Fruit fly (Drosophila melanogaster) whole organism, pupa: Measurements from ENCODE around the gene Ilp1.
"Not testable (repeated sequence)": the region's sequence is repeated elsewhere in the genome, so short reads cannot be mapped to it uniquely, and the experiment has no call there.

Experiments
- CG10348 ChIP-seq: fragments of 200-800 bp; sonication (Bioruptor generic); IDR thresholded peaks from 2 replicates; pipeline ENCODE4 v1.3.6; 2022; ENCODE audit warnings: missing biosample characterization, missing genetic modification characterization
- CG12605 ChIP-seq: fragments of 200-800 bp; sonication (Bioruptor generic); IDR thresholded peaks from 2 replicates; pipeline ENCODE4 v1.3.6; 2022; ENCODE audit warnings: missing biosample characterization, missing genetic modification characterization
- CG13204 ChIP-seq: fragments of 200-800 bp; sonication (Bioruptor generic); optimal IDR thresholded peaks from 2 replicates; lab custom pipeline; 2018; ENCODE audit warnings: missing biosample characterization, mild to moderate bottlenecking, missing genetic modification characterization, moderate library complexity
- CG14655 ChIP-seq: fragments of 200-800 bp; sonication (Bioruptor generic); optimal IDR thresholded peaks from 3 replicates; lab custom pipeline; 2017; ENCODE audit warnings: mild to moderate bottlenecking, missing biosample characterization, missing genetic modification reagents, missing genetic modification characterization
- CG15710 ChIP-seq: fragments of 200-800 bp; sonication (Bioruptor generic); optimal IDR thresholded peaks from 2 replicates; lab custom pipeline; 2018; ENCODE audit warnings: missing biosample characterization, mild to moderate bottlenecking, missing genetic modification characterization, moderate library complexity
- CG17806 ChIP-seq: fragments of 200-800 bp; sonication (Bioruptor generic); optimal IDR thresholded peaks from 2 replicates; lab custom pipeline; 2018; ENCODE audit warnings: missing biosample characterization, mild to moderate bottlenecking, missing genetic modification characterization, moderate library complexity
- CG32121 ChIP-seq: fragments of 200-800 bp; sonication (Bioruptor generic); IDR thresholded peaks from 2 replicates; pipeline ENCODE4 v1.3.6; 2022; ENCODE audit warnings: missing biosample characterization, missing genetic modification characterization
- CG34367 ChIP-seq: fragments of 200-800 bp; sonication (Bioruptor generic); optimal IDR thresholded peaks from 2 replicates; lab custom pipeline; 2018; ENCODE audit warnings: missing biosample characterization, mild to moderate bottlenecking, missing genetic modification characterization
- CG4496 ChIP-seq: fragments of 200-800 bp; sonication (Bioruptor generic); IDR thresholded peaks from 3 replicates; pipeline ENCODE4 v1.3.6; 2022; ENCODE audit warnings: missing biosample characterization, missing genetic modification characterization
- CG8159 ChIP-seq: fragments of 200-800 bp; sonication (Bioruptor generic); optimal IDR thresholded peaks from 3 replicates; lab custom pipeline; 2018; ENCODE audit warnings: missing biosample characterization, mild to moderate bottlenecking, missing genetic modification characterization, moderate library complexity
- CG8301 ChIP-seq: fragments of 200-800 bp; sonication (Bioruptor generic); optimal IDR thresholded peaks from 2 replicates; lab custom pipeline; 2018; ENCODE audit warnings: missing biosample characterization, mild to moderate bottlenecking, missing genetic modification characterization
- CG9948 ChIP-seq: fragments of 200-800 bp; sonication (Bioruptor generic); optimal IDR thresholded peaks from 2 replicates; lab custom pipeline; 2018; ENCODE audit warnings: missing biosample characterization, mild to moderate bottlenecking, missing genetic modification characterization, moderate library complexity
- D1 ChIP-seq: fragments of 200-800 bp; sonication (Bioruptor generic); optimal IDR thresholded peaks from 2 replicates; lab custom pipeline; 2018; ENCODE audit warnings: missing biosample characterization, mild to moderate bottlenecking, missing genetic modification characterization, moderate library complexity
- EcR ChIP-seq: fragments of 200-800 bp; sonication (Bioruptor generic); optimal IDR thresholded peaks from 3 replicates; lab custom pipeline; 2019; ENCODE audit warnings: missing biosample characterization, missing genetic modification characterization, mild to moderate bottlenecking, moderate library complexity, missing genetic modification reagents
- Ets98B ChIP-seq: fragments of 200-800 bp; sonication (Bioruptor generic); IDR thresholded peaks from 2 replicates; pipeline ENCODE4 v1.3.6; 2022; ENCODE audit warnings: missing biosample characterization, missing genetic modification characterization
- Pif1A ChIP-seq: fragments of 200-800 bp; sonication (Bioruptor generic); optimal IDR thresholded peaks from 3 replicates; lab custom pipeline; 2016; ENCODE audit warnings: missing biosample characterization, missing genetic modification characterization
- Pif1B ChIP-seq: fragments of 200-800 bp; sonication (Bioruptor generic); optimal IDR thresholded peaks from 3 replicates; lab custom pipeline; 2016; ENCODE audit warnings: missing biosample characterization, missing genetic modification characterization
- Snoo ChIP-seq: fragments of 200-800 bp; sonication (Bioruptor generic); optimal IDR thresholded peaks from 3 replicates; lab custom pipeline; 2017; ENCODE audit warnings: missing biosample characterization, mild to moderate bottlenecking, missing genetic modification characterization, inconsistent platforms
- fd96Ca ChIP-seq: fragments of 200-800 bp; sonication (Bioruptor generic); IDR thresholded peaks from 3 replicates; pipeline ENCODE4 v1.3.6; 2022; ENCODE audit warnings: missing biosample characterization, missing genetic modification characterization
- gl ChIP-seq: fragments of 200-800 bp; sonication (Bioruptor generic); optimal IDR thresholded peaks from 2 replicates; lab custom pipeline; 2018; ENCODE audit warnings: missing biosample characterization, mild to moderate bottlenecking, missing genetic modification characterization
- rn ChIP-seq: fragments of 200-800 bp; sonication (Bioruptor generic); IDR thresholded peaks from 2 replicates; pipeline ENCODE4 v1.3.6; 2022; ENCODE audit warnings: missing biosample characterization, missing genetic modification characterization

Ilp1 gene

dm6 chr3L:9798120-9798519 is at the start of gene Ilp1:
Ilp1 (plus strand) TSS chr3L:9798420.
- not testable (repeated sequence) for TF ChIP-seq CG8159 (tag; lab: Kevin White, UChicago); D1 (tag; lab: Kevin White, UChicago); CG12605 (GFP tag; lab: Robert Waterston, UW)

DNA sequence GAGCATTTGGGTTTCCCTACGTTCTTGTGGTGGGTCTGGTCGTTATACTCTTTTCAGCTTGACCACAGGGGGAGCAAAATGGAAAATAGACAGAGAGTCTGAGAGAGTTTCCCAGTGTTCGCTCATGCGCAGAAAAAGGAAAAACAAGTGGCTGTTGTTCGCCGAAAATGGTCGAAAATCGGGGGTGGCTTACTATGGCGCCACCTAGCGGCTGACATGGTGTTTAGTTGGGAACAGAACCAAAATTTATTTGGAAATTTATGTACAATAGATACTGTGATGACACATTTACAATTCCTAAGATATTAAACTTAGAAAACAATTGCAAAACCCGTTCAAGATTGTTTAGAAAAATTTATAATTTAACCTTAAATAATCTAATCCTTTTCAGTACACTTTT is 46.6 kb upstream of the Ilp1 start:
- TF ChIP-seq CG4496 (GFP tag; lab: Robert Waterston, UW): 0 out of 3 replicates have a peak, but pooled peaks have one; percentile 11
- no peak for TF ChIP-seq Pif1A

dm6 chr3L:9760151-9760749 is 38.0 kb upstream of the Ilp1 start, which contains the start of gene CG42268:
CG42268 (minus strand) TSS chr3L:9760395.
- TF ChIP-seq EcR (GFP tag; lab: Kevin White, UChicago): no peak
- TF ChIP-seq CG13204 (GFP tag; lab: Kevin White, UChicago): no peak
- no peak for TF ChIP-seq Snoo (tag; lab: Kevin White, UChicago)
- TF ChIP-seq CG4496 (GFP tag; lab: Robert Waterston, UW): no peak
- TF ChIP-seq Ets98B (GFP tag; lab: Robert Waterston, UW): no peak
- TF ChIP-seq Pif1B: no peak
- TF ChIP-seq CG15710 (tag; lab: Kevin White, UChicago): no peak
- no peak for TF ChIP-seq CG8159 (tag; lab: Kevin White, UChicago)
- no peak for TF ChIP-seq Pif1A
- no peak for TF ChIP-seq CG10348 (GFP tag; lab: Robert Waterston, UW)
- no peak for TF ChIP-seq CG17806 (tag; lab: Kevin White, UChicago)
- TF ChIP-seq fd96Ca (GFP tag; lab: Robert Waterston, UW): no peak
- TF ChIP-seq CG12605 (GFP tag; lab: Robert Waterston, UW): no peak

DNA sequence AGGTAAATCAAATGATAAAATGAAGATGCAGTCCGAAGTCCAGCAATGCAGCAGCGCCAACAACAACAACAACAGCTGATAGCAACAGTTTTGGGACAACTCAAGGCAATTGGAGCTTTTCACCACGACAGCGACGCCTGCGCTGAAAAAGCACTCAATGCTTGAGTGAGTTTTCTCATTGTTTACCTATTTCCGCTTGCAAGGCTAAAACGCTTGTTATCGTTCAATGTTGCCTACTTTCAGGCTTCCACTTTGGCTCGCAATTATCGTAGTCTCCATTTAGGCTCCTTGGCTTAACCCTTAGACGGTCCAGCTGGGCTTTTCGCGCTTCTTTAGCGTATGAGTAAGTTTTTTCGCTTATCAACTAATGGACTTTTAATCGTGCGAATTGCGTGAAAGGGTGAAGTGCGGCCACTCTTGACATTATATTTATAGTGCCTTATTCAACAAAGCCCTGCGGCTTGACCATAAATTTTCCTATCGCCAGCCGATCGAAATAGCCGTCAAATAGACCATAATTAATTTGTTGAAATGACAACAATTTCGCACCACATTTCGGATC is 36.1 kb upstream of the Ilp1 start:
- TF ChIP-seq CG10348 (GFP tag; lab: Robert Waterston, UW): no peak
- no peak for TF ChIP-seq Snoo (tag; lab: Kevin White, UChicago)
- TF ChIP-seq CG13204 (GFP tag; lab: Kevin White, UChicago): no peak
- no peak for TF ChIP-seq CG15710 (tag; lab: Kevin White, UChicago)
- no peak for TF ChIP-seq gl (tag; lab: Kevin White, UChicago)
- TF ChIP-seq D1 (tag; lab: Kevin White, UChicago): no peak
- TF ChIP-seq CG8301 (tag; lab: Kevin White, UChicago): peak; percentile 7
- TF ChIP-seq Ets98B (GFP tag; lab: Robert Waterston, UW): peak; percentile 48; the same call in 1 of the 2 replicates
- no peak for TF ChIP-seq EcR (GFP tag; lab: Kevin White, UChicago)
- TF ChIP-seq CG4496 (GFP tag; lab: Robert Waterston, UW): peak; percentile 73; the same call in 2 of the 3 replicates
- TF ChIP-seq rn (GFP tag; lab: Robert Waterston, UW): no peak
- no peak for TF ChIP-seq CG17806 (tag; lab: Kevin White, UChicago)
- TF ChIP-seq CG14655: peak; percentile 28
- TF ChIP-seq CG34367 (tag; lab: Kevin White, UChicago): no peak
- TF ChIP-seq fd96Ca (GFP tag; lab: Robert Waterston, UW): peak; percentile 61; the same call in 1 of the 3 replicates
- TF ChIP-seq CG32121 (GFP tag; lab: Robert Waterston, UW): no peak
- TF ChIP-seq CG12605 (GFP tag; lab: Robert Waterston, UW): peak; percentile 59

dm6 chr3L:9763389-9763917 is 34.8 kb upstream of the Ilp1 start, which contains the start of gene Ae2:
Ae2 (plus strand) TSS chr3L:9763544.
- TF ChIP-seq CG8301 (tag; lab: Kevin White, UChicago): no peak
- TF ChIP-seq CG32121 (GFP tag; lab: Robert Waterston, UW): no peak
- TF ChIP-seq CG15710 (tag; lab: Kevin White, UChicago): no peak
- TF ChIP-seq fd96Ca (GFP tag; lab: Robert Waterston, UW): no peak
- TF ChIP-seq Ets98B (GFP tag; lab: Robert Waterston, UW): no peak
- TF ChIP-seq CG34367 (tag; lab: Kevin White, UChicago): no peak
- no peak for TF ChIP-seq rn (GFP tag; lab: Robert Waterston, UW)
- no peak for TF ChIP-seq D1 (tag; lab: Kevin White, UChicago)
- 0 out of 2 replicates have a peak, but pooled peaks have one; percentile 11 for TF ChIP-seq CG12605 (GFP tag; lab: Robert Waterston, UW)
- no peak for TF ChIP-seq CG17806 (tag; lab: Kevin White, UChicago)
- TF ChIP-seq CG8159 (tag; lab: Kevin White, UChicago): no peak
- TF ChIP-seq CG9948 (tag; lab: Kevin White, UChicago): no peak
- no peak for TF ChIP-seq CG13204 (GFP tag; lab: Kevin White, UChicago)
- no peak for TF ChIP-seq CG14655
- TF ChIP-seq gl (tag; lab: Kevin White, UChicago): no peak
- TF ChIP-seq EcR (GFP tag; lab: Kevin White, UChicago): peak; percentile 58
- no peak for TF ChIP-seq Snoo (tag; lab: Kevin White, UChicago)
- TF ChIP-seq CG10348 (GFP tag; lab: Robert Waterston, UW): no peak
- TF ChIP-seq Pif1A: no peak
- TF ChIP-seq CG4496 (GFP tag; lab: Robert Waterston, UW): peak; percentile 45; the same call in 2 of the 3 replicates
- TF ChIP-seq Pif1B: no peak
